Fruit fly (Drosophila melanogaster): ENCODE data around the gene spg.

- TF ChIP-seq CG33017 (tag; optimal IDR thresholded peaks at IDR 0.05) (no peak), Crg-1 (GFP tag; optimal IDR thresholded peaks at IDR 0.05) (no peak), pad (GFP tag; optimal IDR thresholded peaks at IDR 0.05) (no peak), Mnt (GFP tag; optimal IDR thresholded peaks at IDR 0.05) (no peak), CG14711 (tag; optimal IDR thresholded peaks at IDR 0.05) (no peak), CG5204 (GFP tag; optimal IDR thresholded peaks at IDR 0.05) (no peak), cic (GFP tag; optimal IDR thresholded peaks at IDR 0.05) (no peak), ovo (GFP tag; optimal IDR thresholded peaks at IDR 0.05) (no peak), toe (GFP tag; optimal IDR thresholded peaks at IDR 0.05) (no peak), CG7045 (GFP tag; optimal IDR thresholded peaks at IDR 0.05) (no peak), CG12768 (GFP tag; optimal IDR thresholded peaks at IDR 0.05) (no peak), bab1 (GFP tag; optimal IDR thresholded peaks at IDR 0.05) (no peak), CG7101 (tag; optimal IDR thresholded peaks at IDR 0.05) (no peak), kay (GFP tag; ENCODE audit: borderline replicate concordance) (no peak)
Measured at dm6 chr3R:28911758-28912157, 66.7 kb downstream of the spg start.
